Fruit fly (Drosophila melanogaster) whole organism, adult: Measurements from ENCODE around the gene btz.

Experiments
- CG11617 ChIP-seq: fragments of 200-800 bp; sonication (Bioruptor generic); optimal IDR thresholded peaks from 2 replicates; lab custom pipeline; 2017; ENCODE audit warnings: mild to moderate bottlenecking, missing biosample characterization, missing genetic modification reagents, missing genetic modification characterization
- CG12768 ChIP-seq: fragments of 200-800 bp; sonication (Bioruptor generic); optimal IDR thresholded peaks from 2 replicates; lab custom pipeline; 2017; ENCODE audit warnings: missing biosample characterization, missing genetic modification characterization, mild to moderate bottlenecking, moderate library complexity, missing genetic modification reagents
- CG33017 ChIP-seq: fragments of 200-800 bp; sonication (Bioruptor generic); optimal IDR thresholded peaks from 2 replicates; lab custom pipeline; 2018; ENCODE audit warnings: missing biosample characterization, mild to moderate bottlenecking, missing genetic modification characterization, moderate library complexity
- CG7045 ChIP-seq: fragments of 200-800 bp; sonication (Bioruptor generic); optimal IDR thresholded peaks from 2 replicates; lab custom pipeline; 2017; ENCODE audit warnings: missing biosample characterization, mild to moderate bottlenecking, missing genetic modification characterization
- Mnt ChIP-seq: fragments of 200-800 bp; sonication (Bioruptor generic); optimal IDR thresholded peaks from 2 replicates; lab custom pipeline; 2016; ENCODE audit warnings: missing biosample characterization, mild to moderate bottlenecking, missing genetic modification characterization
- bab1 ChIP-seq: fragments of 200-800 bp; sonication (Bioruptor generic); optimal IDR thresholded peaks from 3 replicates; lab custom pipeline; 2019; ENCODE audit warnings: missing biosample characterization, mild to moderate bottlenecking, missing genetic modification characterization, moderate library complexity
- cic ChIP-seq: fragments of 200-800 bp; sonication (Bioruptor generic); optimal IDR thresholded peaks from 2 replicates; lab custom pipeline; 2017; ENCODE audit warnings: missing biosample characterization, mild to moderate bottlenecking, missing genetic modification characterization, moderate library complexity
- toe ChIP-seq: fragments of 200-800 bp; sonication (Bioruptor generic); optimal IDR thresholded peaks from 2 replicates; lab custom pipeline; 2016; ENCODE audit warnings: missing biosample characterization, missing genetic modification characterization

DNA sequence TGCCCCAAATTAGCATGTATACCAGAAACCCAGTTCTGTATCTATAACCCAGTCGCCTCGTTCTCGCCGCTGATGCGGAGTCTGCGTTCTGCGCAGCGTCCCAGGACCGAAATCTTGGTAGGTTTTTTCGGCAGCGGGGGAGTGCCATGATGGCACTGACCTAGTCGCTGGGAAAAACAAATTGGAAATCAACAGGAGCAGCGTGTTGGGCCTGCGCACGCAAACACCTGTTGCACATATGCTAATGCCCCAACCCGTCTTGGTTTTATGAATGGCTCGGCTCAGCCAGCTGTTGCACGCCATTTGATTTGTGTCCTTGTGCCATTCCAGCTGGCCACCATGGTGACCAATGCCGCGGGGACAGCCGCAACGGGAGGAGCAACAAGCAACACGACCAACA is 37.3 kb upstream of the btz start:
- TF ChIP-seq cic (GFP tag; lab: Kevin White, UChicago) (no peak), bab1 (GFP tag; lab: Kevin White, UChicago) (no peak), CG33017 (tag; lab: Kevin White, UChicago) (no peak), toe (no peak), Mnt (GFP tag; lab: Kevin White, UChicago) (peak; percentile 40), CG11617 (no peak), CG7045 (GFP tag; lab: Kevin White, UChicago) (no peak), CG12768 (GFP tag; lab: Kevin White, UChicago) (no peak)
